Fruit fly (Drosophila melanogaster) whole organism, embryonic: ENCODE data around the gene 5-HT7.

ENCODE experiments used
- Awh ChIP-seq: fragments of 200-800 bp; sonication (Bioruptor generic); IDR thresholded peaks from 2 replicates; pipeline ENCODE4, ENCODE4 v1.3.6; 2022; ENCODE audit warnings: missing biosample characterization, missing genetic modification characterization
- Bgb ChIP-seq: fragments of 200-800 bp; sonication (Bioruptor generic); IDR thresholded peaks from 2 replicates; pipeline ENCODE4 v1.3.6; 2022; ENCODE audit warnings: missing biosample characterization, missing genetic modification characterization; ENCODE audit not compliant: partially characterized antibody
- CG10979 ChIP-seq: fragments of 200-800 bp; sonication (Bioruptor generic); optimal IDR thresholded peaks from 2 replicates; lab custom pipeline; 2018; ENCODE audit warnings: missing biosample characterization, mild to moderate bottlenecking, missing genetic modification characterization, moderate library complexity
- CG12299 ChIP-seq: fragments of 200-800 bp; sonication (Bioruptor generic); optimal IDR thresholded peaks from 2 replicates; lab custom pipeline; 2018; ENCODE audit warnings: missing biosample characterization, mild to moderate bottlenecking, missing genetic modification characterization
- CG12744 ChIP-seq: fragments of 200-800 bp; sonication (Bioruptor generic); optimal IDR thresholded peaks from 2 replicates; lab custom pipeline; 2016; ENCODE audit warnings: missing biosample characterization, missing genetic modification characterization
- CG14050 ChIP-seq: fragments of 200-800 bp; sonication (Bioruptor generic); IDR thresholded peaks from 3 replicates; pipeline ENCODE4 v1.3.6; 2022; ENCODE audit warnings: missing biosample characterization, missing genetic modification characterization
- CG14667 ChIP-seq: fragments of 200-800 bp; sonication (Bioruptor generic); IDR thresholded peaks from 2 replicates; pipeline ENCODE4 v1.3.6; 2022; ENCODE audit warnings: missing biosample characterization, missing genetic modification characterization
- CG1603 ChIP-seq: fragments of 200-800 bp; sonication (Bioruptor generic); optimal IDR thresholded peaks from 2 replicates; lab custom pipeline; 2019; ENCODE audit warnings: missing biosample characterization, mild to moderate bottlenecking, missing genetic modification characterization, moderate library complexity
- CG18599 ChIP-seq: fragments of 200-800 bp; sonication (Bioruptor generic); optimal IDR thresholded peaks from 3 replicates; lab custom pipeline; 2017; ENCODE audit warnings: missing biosample characterization, missing genetic modification characterization, mild to moderate bottlenecking, moderate library complexity, missing genetic modification reagents
- CG3281 ChIP-seq: fragments of 200-800 bp; sonication (Bioruptor generic); optimal IDR thresholded peaks from 3 replicates; lab custom pipeline; 2017; ENCODE audit warnings: missing biosample characterization, mild to moderate bottlenecking, missing genetic modification characterization
- CG34422 ChIP-seq: fragments of 200-800 bp; sonication (Bioruptor generic); IDR thresholded peaks from 3 replicates; pipeline ENCODE4 v1.3.6; 2022; ENCODE audit warnings: missing biosample characterization, missing genetic modification characterization
- CG3838 ChIP-seq: fragments of 200-800 bp; sonication (Bioruptor generic); optimal IDR thresholded peaks from 3 replicates; lab custom pipeline; 2016; ENCODE audit warnings: missing biosample characterization, missing genetic modification characterization
- CG3847 ChIP-seq: fragments of 200-800 bp; sonication (Bioruptor generic); IDR thresholded peaks from 2 replicates; pipeline ENCODE4 v1.3.6; 2022; ENCODE audit warnings: missing biosample characterization, missing genetic modification characterization
- CG4820 ChIP-seq: fragments of 200-800 bp; sonication (Bioruptor generic); optimal IDR thresholded peaks from 3 replicates; lab custom pipeline; 2016; ENCODE audit warnings: missing biosample characterization, missing genetic modification characterization
- CG6175 ChIP-seq: fragments of 200-800 bp; sonication (Bioruptor generic); IDR thresholded peaks from 3 replicates; pipeline ENCODE4 v1.3.6; 2022; ENCODE audit warnings: missing biosample characterization, missing genetic modification characterization
- CG6272 ChIP-seq: fragments of 200-800 bp; sonication (Bioruptor generic); IDR thresholded peaks from 2 replicates; pipeline ENCODE4 v1.3.6; 2022; ENCODE audit warnings: missing biosample characterization, missing genetic modification characterization
- CG7745 ChIP-seq: fragments of 200-800 bp; sonication (Bioruptor generic); optimal IDR thresholded peaks from 2 replicates; lab custom pipeline; 2018; ENCODE audit warnings: missing biosample characterization, mild to moderate bottlenecking, missing genetic modification characterization, moderate library complexity
- CG7839 ChIP-seq: fragments of 200-800 bp; sonication (Bioruptor generic); optimal IDR thresholded peaks from 3 replicates; lab custom pipeline; 2018; ENCODE audit warnings: missing biosample characterization, mild to moderate bottlenecking, missing genetic modification characterization, moderate library complexity
- CG8944 ChIP-seq: fragments of 200-800 bp; sonication (Bioruptor generic); optimal IDR thresholded peaks from 3 replicates; lab custom pipeline; 2016; ENCODE audit warnings: missing biosample characterization, missing genetic modification characterization
- CG9876 ChIP-seq: fragments of 200-800 bp; sonication (Bioruptor generic); optimal IDR thresholded peaks from 2 replicates; lab custom pipeline; 2016; ENCODE audit warnings: missing biosample characterization, missing genetic modification characterization
- Camta ChIP-seq: fragments of 200-800 bp; sonication (Bioruptor generic); optimal IDR thresholded peaks from 2 replicates; lab custom pipeline; 2016; ENCODE audit warnings: missing biosample characterization, missing genetic modification characterization
- CrebB ChIP-seq: fragments of 200-800 bp; sonication (Bioruptor generic); optimal IDR thresholded peaks from 3 replicates; lab custom pipeline; 2018; ENCODE audit warnings: missing biosample characterization, mild to moderate bottlenecking, missing genetic modification characterization
- D19A ChIP-seq: fragments of 200-800 bp; optimal IDR thresholded peaks from 3 replicates; lab custom pipeline; 2019; ENCODE audit warnings: missing biosample characterization, mild to moderate bottlenecking, missing genetic modification characterization, moderate library complexity
- D19B ChIP-seq: fragments of 200-800 bp; sonication (Bioruptor generic); optimal IDR thresholded peaks from 2 replicates; lab custom pipeline; 2017; ENCODE audit warnings: missing biosample characterization, mild to moderate bottlenecking, missing genetic modification characterization
- Eip74EF ChIP-seq, 2 experiments: fragments of 200-800 bp in 1 of 2; fragments of >200 bp in 1 of 2; sonication (Bioruptor generic) in 1 of 2; optimal IDR thresholded peaks; 2 replicates each; lab custom pipeline; 2017 to 2019; ENCODE audit warnings: missing biosample characterization in 2 of 2, missing genetic modification characterization in 2 of 2, mild to moderate bottlenecking in 1 of 2, moderate library complexity in 1 of 2
- Ets65A ChIP-seq: fragments of 200-800 bp; sonication (Bioruptor generic); peaks from one replicate; lab custom pipeline; 2016; ENCODE audit warnings: missing biosample characterization, missing genetic modification characterization
- Fer3 ChIP-seq: fragments of 200-800 bp; sonication (Bioruptor generic); optimal IDR thresholded peaks from 2 replicates; lab custom pipeline; 2018; ENCODE audit warnings: missing biosample characterization, mild to moderate bottlenecking, missing genetic modification characterization, moderate library complexity
- HHEX ChIP-seq: fragments of 200-800 bp; sonication (Bioruptor generic); optimal IDR thresholded peaks from 3 replicates; lab custom pipeline; 2017; ENCODE audit warnings: missing biosample characterization, mild to moderate bottlenecking, missing genetic modification characterization, missing genetic modification reagents
- Hsf ChIP-seq: fragments of 200-800 bp; sonication (Bioruptor generic); optimal IDR thresholded peaks from 3 replicates; lab custom pipeline; 2016; ENCODE audit warnings: missing biosample characterization, missing genetic modification characterization
- Kr ChIP-seq: fragments of 200-800 bp; sonication (Bioruptor generic); optimal IDR thresholded peaks from 2 replicates; lab custom pipeline; 2017; ENCODE audit warnings: missing biosample characterization, mild to moderate bottlenecking, missing genetic modification characterization
- Lim3 ChIP-seq: fragments of 200-800 bp; sonication (Bioruptor generic); IDR thresholded peaks from 2 replicates; pipeline ENCODE4 v1.3.6; 2022; ENCODE audit warnings: missing biosample characterization, missing genetic modification characterization
- MESR4 ChIP-seq: fragments of 200-800 bp; sonication (Bioruptor generic); optimal IDR thresholded peaks from 2 replicates; lab custom pipeline; 2018; ENCODE audit warnings: missing biosample characterization, mild to moderate bottlenecking, missing genetic modification characterization, moderate library complexity
- Mad ChIP-seq: fragments of 200-800 bp; sonication (Bioruptor generic); optimal IDR thresholded peaks from 2 replicates; lab custom pipeline; 2016; ENCODE audit warnings: missing biosample characterization, missing genetic modification characterization
- ara ChIP-seq: fragments of 200-800 bp; sonication (Bioruptor generic); IDR thresholded peaks from 2 replicates; pipeline ENCODE4 v1.3.6; 2022; ENCODE audit warnings: missing biosample characterization, missing genetic modification characterization
- ase ChIP-seq: fragments of 200-800 bp; sonication (Bioruptor generic); IDR thresholded peaks from 3 replicates; pipeline ENCODE4 v1.3.6; 2022; ENCODE audit warnings: missing biosample characterization, missing genetic modification characterization
- bcd ChIP-seq: fragments of 200-800 bp; sonication (Bioruptor generic); optimal IDR thresholded peaks from 2 replicates; lab custom pipeline; 2017; ENCODE audit warnings: missing biosample characterization, mild to moderate bottlenecking, missing genetic modification characterization
- chm ChIP-seq: fragments of 200-800 bp; sonication (Bioruptor generic); IDR thresholded peaks from 2 replicates; pipeline ENCODE4 v1.3.6; 2022; ENCODE audit warnings: missing biosample characterization, missing genetic modification characterization
- da ChIP-seq: fragments of 200-800 bp; sonication (Bioruptor generic); optimal IDR thresholded peaks from 2 replicates; lab custom pipeline; 2016; ENCODE audit warnings: missing biosample characterization, missing genetic modification characterization
- danr ChIP-seq: fragments of 200-800 bp; sonication (Bioruptor generic); IDR thresholded peaks from 2 replicates; pipeline ENCODE4 v1.3.6; 2022; ENCODE audit warnings: missing biosample characterization, missing genetic modification characterization
- fru ChIP-seq: fragments of >200 bp; optimal IDR thresholded peaks from 2 replicates; lab custom pipeline; 2017
- hbn ChIP-seq: fragments of 200-800 bp; sonication (Bioruptor generic); IDR thresholded peaks from 2 replicates; pipeline ENCODE4 v1.3.6; 2022; ENCODE audit warnings: missing biosample characterization, missing genetic modification characterization; ENCODE audit not compliant: partially characterized antibody
- jing ChIP-seq: fragments of 200-800 bp; sonication (Bioruptor generic); optimal IDR thresholded peaks from 2 replicates; lab custom pipeline; 2018; ENCODE audit warnings: missing biosample characterization, mild to moderate bottlenecking, missing genetic modification characterization
- jumu ChIP-seq: fragments of 200-800 bp; sonication (Bioruptor generic); optimal IDR thresholded peaks from 3 replicates; lab custom pipeline; 2016; ENCODE audit warnings: missing biosample characterization, missing genetic modification characterization
- ken ChIP-seq: fragments of 200-800 bp; sonication (Bioruptor generic); IDR thresholded peaks from 3 replicates; pipeline ENCODE4 v1.3.6; 2022; ENCODE audit warnings: missing biosample characterization, missing genetic modification characterization
- lov ChIP-seq, 2 experiments: fragments of 200-800 bp in 1 of 2; fragments of >200 bp in 1 of 2; sonication (Bioruptor generic) in 1 of 2; IDR thresholded peaks in 1 of 2; optimal IDR thresholded peaks in 1 of 2; 2 replicates in 1 of 2; 3 replicates in 1 of 2; pipeline versions ENCODE4 v1.3.6 to Lab custom; 2017 to 2022; ENCODE audit warnings: missing biosample characterization in 1 of 2, missing genetic modification characterization in 1 of 2
- sens ChIP-seq: fragments of 200-800 bp; sonication (Bioruptor generic); peaks from one replicate; lab custom pipeline; 2016; ENCODE audit warnings: missing biosample characterization, missing genetic modification characterization
- slp2 ChIP-seq: fragments of 200-800 bp; sonication (Bioruptor generic); optimal IDR thresholded peaks from 2 replicates; lab custom pipeline; 2016; ENCODE audit warnings: missing biosample characterization, missing genetic modification characterization
- tna ChIP-seq: fragments of 200-800 bp; sonication (Bioruptor generic); IDR thresholded peaks from 2 replicates; pipeline ENCODE4 v1.3.6; 2022; ENCODE audit warnings: missing biosample characterization, missing genetic modification characterization; ENCODE audit not compliant: partially characterized antibody

5-HT7 gene

dm6 chr3R:31060708-31061625, 44.3 kb upstream of the 5-HT7 start, which contains the start of gene dco (continued):
- TF ChIP-seq CG1603 (tag; lab: Kevin White, UChicago) = peak; percentile 67
- TF ChIP-seq CG9876 (GFP tag; lab: Kevin White, UChicago) = peak; percentile 91
- peak; percentile 60 for TF ChIP-seq Mad (GFP tag; lab: Kevin White, UChicago)
- TF ChIP-seq da = peak; percentile 45
- TF ChIP-seq CG7839 (tag; lab: Kevin White, UChicago) = peak; percentile 80
- peak; percentile 99 for TF ChIP-seq Ets65A (GFP tag; lab: Kevin White, UChicago)
- TF ChIP-seq CG14667 = peak; percentile 88
- TF ChIP-seq Lim3 (GFP tag; lab: Robert Waterston, UW) = no peak
- TF ChIP-seq CG7745 = no peak
- peak; percentile 87 for TF ChIP-seq CG3847
- peak; percentile 19; the same call in 1 of the 3 replicates for TF ChIP-seq CG6175 (GFP tag; lab: Robert Waterston, UW)
- TF ChIP-seq HHEX (GFP tag; lab: Kevin White, UChicago) = peak; percentile 67
- peak; percentile 32; the same call in 1 of the 2 replicates for TF ChIP-seq Bgb (GFP tag; lab: Robert Waterston, UW)
- TF ChIP-seq Eip74EF (GFP tag; optimal IDR thresholded peaks at IDR 0.05; lab: Kevin White, UChicago) = peak in 1 of 2 experiments; percentile 28
- peak; percentile 69 for TF ChIP-seq chm (GFP tag; lab: Robert Waterston, UW)
- no peak for TF ChIP-seq CG12299 (tag; lab: Kevin White, UChicago)
- TF ChIP-seq bcd = peak; percentile 81
- peak; percentile 56 for TF ChIP-seq CG18599 (GFP tag; lab: Kevin White, UChicago)
- peak; percentile 79 for TF ChIP-seq Hsf (GFP tag; lab: Kevin White, UChicago)
- peak; percentile 52; the same call in 2 of the 3 replicates for TF ChIP-seq CG14050
- peak; percentile 71 for TF ChIP-seq ara (GFP tag; lab: Robert Waterston, UW)
- TF ChIP-seq Camta (GFP tag; lab: Kevin White, UChicago) = peak; percentile 67
- peak; percentile 34 for TF ChIP-seq CG10979 (tag; lab: Kevin White, UChicago)
- no peak for TF ChIP-seq lov (optimal IDR thresholded peaks at IDR 0.05; lab: Kevin White, UChicago)
- TF ChIP-seq lov (GFP tag; IDR thresholded peaks at IDR 0.05; lab: Robert Waterston, UW) = peak; percentile 76; the same call in 2 of the 3 replicates
- TF ChIP-seq slp2 = peak; percentile 65
- peak; percentile 42 for TF ChIP-seq jing (GFP tag; lab: Kevin White, UChicago)
- TF ChIP-seq CG12744 (GFP tag; lab: Kevin White, UChicago) = peak; percentile 59
- TF ChIP-seq sens = peak; percentile 84
- TF ChIP-seq CG34422 (GFP tag; lab: Robert Waterston, UW) = peak; percentile 79; the same call in 2 of the 3 replicates
- no peak for TF ChIP-seq CG3838
- no peak for TF ChIP-seq Kr (GFP tag; lab: Kevin White, UChicago)
- peak; percentile 6; the same call in 1 of the 2 replicates for TF ChIP-seq tna (GFP tag; lab: Robert Waterston, UW)
- peak; percentile 72; the same call in 1 of the 3 replicates for TF ChIP-seq ase (GFP tag; lab: Robert Waterston, UW)
- peak; percentile 81 for TF ChIP-seq jumu
- TF ChIP-seq CG3281 (GFP tag; lab: Kevin White, UChicago) = peak; percentile 9
- TF ChIP-seq Awh (GFP tag; lab: Robert Waterston, UW) = peak; percentile 65
- TF ChIP-seq fru (lab: Kevin White, UChicago) = no peak
- no peak for TF ChIP-seq hbn (GFP tag; lab: Robert Waterston, UW)
- TF ChIP-seq D19B = no peak
- TF ChIP-seq Fer3 (tag; lab: Kevin White, UChicago) = peak; percentile 74
- TF ChIP-seq CrebB (tag; lab: Kevin White, UChicago) = no peak
- peak; percentile 72 for TF ChIP-seq CG4820 (GFP tag; lab: Kevin White, UChicago)
- peak; percentile 93 for TF ChIP-seq CG8944 (GFP tag; lab: Kevin White, UChicago)
- peak; percentile 97 for TF ChIP-seq MESR4
- peak; percentile 53 for TF ChIP-seq CG6272 (GFP tag; lab: Robert Waterston, UW)
- peak; percentile 86 for TF ChIP-seq ken (GFP tag; lab: Robert Waterston, UW)
- peak; percentile 5 for TF ChIP-seq D19A (tag; lab: Kevin White, UChicago)
- peak; percentile 10; the same call in 1 of the 2 replicates for TF ChIP-seq danr (GFP tag; lab: Robert Waterston, UW)
